Fruit fly (Drosophila melanogaster) whole organism, prepupa: ENCODE measurements around the gene Dnaaf5.

Source experiments
- Blimp-1 ChIP-seq: fragments of 200-800 bp; sonication (Bioruptor generic); optimal IDR thresholded peaks from 3 replicates; lab custom pipeline; 2017; ENCODE audit warnings: missing biosample characterization, missing genetic modification characterization, mild to moderate bottlenecking, moderate library complexity, missing genetic modification reagents
- CG10631 ChIP-seq: fragments of 200-800 bp; sonication (Bioruptor generic); optimal IDR thresholded peaks from 2 replicates; lab custom pipeline; 2016; ENCODE audit warnings: missing biosample characterization, missing genetic modification characterization
- CG10669 ChIP-seq: fragments of 200-800 bp; sonication (Bioruptor generic); optimal IDR thresholded peaks from 3 replicates; lab custom pipeline; 2018; ENCODE audit warnings: missing biosample characterization, mild to moderate bottlenecking, missing genetic modification characterization, moderate library complexity
- CG11294 ChIP-seq: fragments of 200-800 bp; sonication (Bioruptor generic); IDR thresholded peaks from 2 replicates; pipeline ENCODE4 v1.3.6; 2022; ENCODE audit warnings: missing biosample characterization, missing genetic modification characterization
- CG11762 ChIP-seq: fragments of 200-800 bp; sonication (Bioruptor generic); optimal IDR thresholded peaks from 3 replicates; lab custom pipeline; 2016; ENCODE audit warnings: missing biosample characterization, missing genetic modification characterization; ENCODE audit not compliant: insufficient read depth
- CG11902 ChIP-seq: fragments of 200-800 bp; sonication (Bioruptor generic); optimal IDR thresholded peaks from 3 replicates; lab custom pipeline; 2016; ENCODE audit warnings: missing biosample characterization, missing genetic modification characterization
- CG16779 ChIP-seq: fragments of 200-800 bp; sonication (Bioruptor generic); optimal IDR thresholded peaks from 3 replicates; lab custom pipeline; 2017; ENCODE audit warnings: missing biosample characterization, mild to moderate bottlenecking, missing genetic modification characterization
- CG31627 ChIP-seq: fragments of 200-800 bp; sonication (Bioruptor generic); optimal IDR thresholded peaks from 3 replicates; lab custom pipeline; 2016; ENCODE audit warnings: missing biosample characterization, missing genetic modification characterization
- CG32006 ChIP-seq: fragments of 200-800 bp; sonication (Bioruptor generic); optimal IDR thresholded peaks from 3 replicates; lab custom pipeline; 2017; ENCODE audit warnings: missing biosample characterization, mild to moderate bottlenecking, missing genetic modification characterization
- CG3919 ChIP-seq: fragments of 200-800 bp; sonication (Bioruptor generic); optimal IDR thresholded peaks from 3 replicates; lab custom pipeline; 2016; ENCODE audit warnings: missing biosample characterization, missing genetic modification characterization
- CG6163 ChIP-seq: fragments of 200-800 bp; sonication (Bioruptor generic); IDR thresholded peaks from 3 replicates; pipeline ENCODE4 v1.3.6; 2022; ENCODE audit warnings: missing biosample characterization, missing genetic modification characterization
- CG6792 ChIP-seq: fragments of 200-800 bp; sonication (Bioruptor generic); optimal IDR thresholded peaks from 3 replicates; lab custom pipeline; 2016; ENCODE audit warnings: missing biosample characterization, missing genetic modification characterization
- CG6808 ChIP-seq: fragments of 200-800 bp; sonication (Bioruptor generic); optimal IDR thresholded peaks from 3 replicates; lab custom pipeline; 2017; ENCODE audit warnings: missing biosample characterization, missing genetic modification characterization, mild to moderate bottlenecking, moderate library complexity, missing genetic modification reagents
- CG6854 ChIP-seq: fragments of 200-800 bp; sonication (Bioruptor generic); optimal IDR thresholded peaks from 2 replicates; lab custom pipeline; 2017; ENCODE audit warnings: missing biosample characterization, mild to moderate bottlenecking, missing genetic modification characterization
- CG7368 ChIP-seq: fragments of 200-800 bp; sonication (Bioruptor generic); optimal IDR thresholded peaks from 3 replicates; lab custom pipeline; 2016; ENCODE audit warnings: missing biosample characterization, missing genetic modification characterization
- CG8119 ChIP-seq: fragments of 200-800 bp; sonication (Bioruptor generic); IDR thresholded peaks from 3 replicates; pipeline ENCODE4 v1.3.6; 2022; ENCODE audit warnings: missing biosample characterization, missing genetic modification characterization
- CG8319 ChIP-seq: fragments of 200-800 bp; sonication (Bioruptor generic); optimal IDR thresholded peaks from 3 replicates; lab custom pipeline; 2016; ENCODE audit warnings: missing biosample characterization, missing genetic modification characterization
- CG8632 ChIP-seq: fragments of 200-800 bp; sonication (Bioruptor generic); optimal IDR thresholded peaks from 3 replicates; lab custom pipeline; 2016; ENCODE audit warnings: missing biosample characterization, missing genetic modification characterization
- CG9139 ChIP-seq: fragments of 200-800 bp; sonication (Bioruptor generic); optimal IDR thresholded peaks from 3 replicates; lab custom pipeline; 2017; ENCODE audit warnings: missing biosample characterization, mild to moderate bottlenecking, missing genetic modification characterization
- Eip75B ChIP-seq: fragments of 200-800 bp; sonication (Bioruptor generic); optimal IDR thresholded peaks from 3 replicates; lab custom pipeline; 2016; ENCODE audit warnings: missing biosample characterization, missing genetic modification characterization
- Eip78C ChIP-seq: fragments of 200-800 bp; sonication (Bioruptor generic); peaks from one replicate; lab custom pipeline; 2016; ENCODE audit warnings: missing biosample characterization, missing genetic modification characterization
- Eip93F ChIP-seq: fragments of 200-800 bp; sonication (Bioruptor generic); optimal IDR thresholded peaks from 2 replicates; lab custom pipeline; 2016; ENCODE audit warnings: missing biosample characterization, mild to moderate bottlenecking, missing genetic modification characterization
- Ets21C ChIP-seq: fragments of 200-800 bp; sonication (Bioruptor generic); optimal IDR thresholded peaks from 3 replicates; lab custom pipeline; 2016; ENCODE audit warnings: missing biosample characterization, missing genetic modification characterization
- Ets96B ChIP-seq: fragments of 200-800 bp; optimal IDR thresholded peaks from 2 replicates; lab custom pipeline; 2019; ENCODE audit warnings: missing biosample characterization, mild to moderate bottlenecking, missing genetic modification characterization, moderate library complexity
- Gug ChIP-seq: fragments of 200-800 bp; sonication (Bioruptor generic); IDR thresholded peaks from 2 replicates; pipeline ENCODE4 v1.3.6; 2022; ENCODE audit warnings: missing biosample characterization, missing genetic modification characterization
- Hr38 ChIP-seq: sonication (Bioruptor generic); optimal IDR thresholded peaks from 2 replicates; lab custom pipeline; 2016; ENCODE audit warnings: missing biosample characterization, missing genetic modification characterization
- Hr4 ChIP-seq: fragments of 200-800 bp; sonication (Bioruptor generic); optimal IDR thresholded peaks from 3 replicates; lab custom pipeline; 2016; ENCODE audit warnings: missing biosample characterization, missing genetic modification characterization
- Met ChIP-seq: fragments of 200-800 bp; sonication (Bioruptor generic); optimal IDR thresholded peaks from 3 replicates; lab custom pipeline; 2016; ENCODE audit warnings: missing biosample characterization, missing genetic modification characterization
- OdsH ChIP-seq: fragments of 200-800 bp; sonication (Bioruptor generic); optimal IDR thresholded peaks from 3 replicates; lab custom pipeline; 2016; ENCODE audit warnings: missing biosample characterization, missing genetic modification characterization
- Sox14 ChIP-seq: fragments of 200-800 bp; sonication (Bioruptor generic); optimal IDR thresholded peaks from 3 replicates; lab custom pipeline; 2016; ENCODE audit warnings: missing biosample characterization, missing genetic modification characterization
- Sox15 ChIP-seq: fragments of 200-800 bp; sonication (Bioruptor generic); optimal IDR thresholded peaks from 3 replicates; lab custom pipeline; 2016; ENCODE audit warnings: missing biosample characterization, missing genetic modification characterization
- achi ChIP-seq: fragments of 200-800 bp; sonication (Bioruptor generic); optimal IDR thresholded peaks from 3 replicates; lab custom pipeline; 2016; ENCODE audit warnings: missing biosample characterization, missing genetic modification characterization
- cyc ChIP-seq: fragments of 200-800 bp; sonication (Bioruptor generic); optimal IDR thresholded peaks from 3 replicates; lab custom pipeline; 2016; ENCODE audit warnings: missing biosample characterization, missing genetic modification characterization
- eg ChIP-seq: fragments of 200-800 bp; sonication (Bioruptor generic); IDR thresholded peaks from 3 replicates; pipeline ENCODE4 v1.3.6; 2022; ENCODE audit warnings: missing biosample characterization, missing genetic modification characterization
- fd59A ChIP-seq: fragments of 200-800 bp; sonication (Bioruptor generic); optimal IDR thresholded peaks from 2 replicates; lab custom pipeline; 2017; ENCODE audit warnings: missing biosample characterization, mild to moderate bottlenecking, missing genetic modification characterization, missing genetic modification reagents
- fkh ChIP-seq: fragments of 200-800 bp; sonication (Bioruptor generic); optimal IDR thresholded peaks from 3 replicates; lab custom pipeline; 2017; ENCODE audit warnings: missing biosample characterization, mild to moderate bottlenecking, missing genetic modification characterization, moderate library complexity
- lz ChIP-seq: fragments of 200-800 bp; sonication (Bioruptor generic); optimal IDR thresholded peaks from 3 replicates; lab custom pipeline; 2016; ENCODE audit warnings: missing biosample characterization, missing genetic modification characterization
- net ChIP-seq: fragments of 200-800 bp; sonication (Bioruptor generic); optimal IDR thresholded peaks from 3 replicates; lab custom pipeline; 2016; ENCODE audit warnings: missing biosample characterization, missing genetic modification characterization
- pdm3 ChIP-seq: fragments of 200-800 bp; sonication (Bioruptor generic); optimal IDR thresholded peaks from 3 replicates; lab custom pipeline; 2016; ENCODE audit warnings: missing biosample characterization, missing genetic modification characterization
- ss ChIP-seq, 2 experiments: fragments of 200-800 bp; sonication (Bioruptor generic); optimal IDR thresholded peaks; 2 replicates in 1 of 2; 3 replicates in 1 of 2; lab custom pipeline; 2017 to 2018; ENCODE audit warnings: mild to moderate bottlenecking in 2 of 2, missing biosample characterization in 2 of 2, missing genetic modification characterization in 2 of 2, moderate library complexity in 1 of 2
- svp ChIP-seq: fragments of 200-800 bp; sonication (Bioruptor generic); peaks from one replicate; lab custom pipeline; 2016; ENCODE audit warnings: missing biosample characterization, missing genetic modification characterization
- topi ChIP-seq: fragments of 200-800 bp; sonication (Bioruptor generic); optimal IDR thresholded peaks from 3 replicates; lab custom pipeline; 2016; ENCODE audit warnings: missing biosample characterization, missing genetic modification characterization

The Dnaaf5 gene

DNA sequence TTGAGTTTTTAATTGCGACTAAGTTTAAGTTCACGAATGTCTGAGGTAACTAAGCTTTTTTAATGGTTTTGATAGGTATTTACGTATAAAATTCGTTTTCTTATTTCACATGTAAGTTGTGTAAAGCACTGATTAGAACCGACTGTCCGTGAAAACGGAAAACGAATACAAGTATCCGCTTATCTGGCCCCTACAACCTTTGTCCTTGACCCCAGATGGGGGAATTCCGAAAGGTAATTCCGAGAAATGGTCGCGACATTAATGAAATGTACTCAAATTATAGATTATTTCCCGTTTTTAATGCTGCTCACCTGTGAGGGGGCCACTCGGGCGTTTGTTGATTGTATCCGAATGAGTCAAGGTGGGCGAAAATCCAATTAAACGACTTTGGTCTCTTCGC, 5.3 kb upstream of the Dnaaf5 start:
- peak; percentile 34 for TF ChIP-seq svp (GFP tag; lab: Kevin White, UChicago)
- TF ChIP-seq eg (GFP tag; lab: Robert Waterston, UW): no peak

DNA sequence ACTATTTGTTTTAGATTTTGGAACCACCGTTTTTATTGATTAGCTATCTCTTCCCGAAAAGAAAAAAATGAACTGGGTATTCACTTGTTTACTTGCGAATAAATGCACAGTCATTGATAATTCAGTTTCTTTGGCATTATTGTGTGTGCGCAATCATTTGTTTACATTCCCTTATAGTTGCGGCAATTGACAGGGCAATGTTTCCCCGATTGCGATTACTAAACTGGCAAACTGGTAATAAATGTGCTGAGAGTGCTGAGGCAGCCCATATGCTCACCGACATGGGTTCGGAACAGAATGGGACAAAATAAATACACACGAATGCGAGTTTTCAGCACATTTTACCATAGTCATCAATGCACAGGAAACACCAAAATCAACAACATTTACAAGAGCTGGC, 4.3 kb upstream of the Dnaaf5 start:
- TF ChIP-seq pdm3 (GFP tag; lab: Kevin White, UChicago) (no peak), fkh (GFP tag; lab: Kevin White, UChicago) (peak; percentile 56)

DNA sequence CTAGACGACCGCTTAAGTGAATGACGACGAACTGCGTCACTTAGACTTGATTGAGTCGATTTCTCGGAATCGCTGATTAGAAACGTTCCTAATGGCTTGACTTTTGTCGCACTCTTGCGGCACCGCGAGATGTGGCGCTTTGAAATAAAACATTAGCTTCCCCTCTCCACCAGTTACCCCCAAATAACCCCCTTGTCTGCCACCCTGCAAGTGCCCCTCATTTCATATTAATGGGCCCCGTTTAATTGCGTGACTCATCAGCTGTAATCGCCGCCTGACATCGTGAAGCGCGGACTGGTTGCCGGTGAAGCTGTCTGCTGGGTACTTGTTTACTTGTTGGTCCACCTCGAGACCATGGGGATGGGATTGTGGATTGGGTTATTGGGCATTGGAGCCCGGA, 2.6 kb upstream of the Dnaaf5 start:
- TF ChIP-seq Gug (GFP tag; lab: Robert Waterston, UW) (0 out of 2 replicates have a peak, but pooled peaks have one; percentile 10), ss (GFP tag; optimal IDR thresholded peaks at IDR 0.05; lab: Kevin White, UChicago) (peak in 1 of 2 experiments; percentile 47), Hr38 (GFP tag; lab: Kevin White, UChicago) (no peak), lz (no peak), CG10631 (GFP tag; lab: Kevin White, UChicago) (no peak), CG6163 (GFP tag; lab: Robert Waterston, UW) (0 out of 3 replicates have a peak, but pooled peaks have one; percentile 23), eg (GFP tag; lab: Robert Waterston, UW) (0 out of 3 replicates have a peak, but pooled peaks have one; percentile 24), fd59A (no peak)

DNA sequence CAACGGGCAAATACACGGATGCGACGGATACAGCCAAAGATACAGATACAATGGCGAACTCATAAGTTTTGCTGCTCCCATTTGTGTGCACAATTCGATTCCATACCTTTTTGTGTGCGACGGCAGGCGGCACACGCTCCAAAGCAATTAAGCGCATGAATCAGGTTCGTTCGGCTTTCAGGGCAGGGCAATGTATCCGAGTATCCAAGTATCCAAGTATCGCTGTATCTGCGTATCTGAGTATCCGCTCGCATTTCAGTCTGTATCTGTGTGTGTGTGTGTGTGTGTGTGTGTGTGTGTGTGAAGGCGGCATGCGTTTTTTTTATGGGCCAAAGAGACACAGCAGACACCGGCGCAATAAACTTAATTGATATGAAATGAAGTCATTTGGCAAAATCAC, 1.6 kb upstream of the Dnaaf5 start:
- TF ChIP-seq Blimp-1 (peak; percentile 9), Gug (GFP tag; lab: Robert Waterston, UW) (no peak), Met (peak; percentile 7), CG10631 (GFP tag; lab: Kevin White, UChicago) (no peak), net (GFP tag; lab: Kevin White, UChicago) (no peak), CG11902 (no peak), CG8632 (no peak), OdsH (GFP tag; lab: Kevin White, UChicago) (no peak), Eip78C (GFP tag; lab: Kevin White, UChicago) (peak; percentile 24), CG11762 (GFP tag; lab: Kevin White, UChicago) (no peak), CG6163 (GFP tag; lab: Robert Waterston, UW) (no peak), CG32006 (GFP tag; lab: Kevin White, UChicago) (no peak), Ets96B (tag; lab: Kevin White, UChicago) (no peak), CG7368 (GFP tag; lab: Kevin White, UChicago) (peak; percentile 21), pdm3 (GFP tag; lab: Kevin White, UChicago) (no peak), CG8319 (no peak), ss (GFP tag; optimal IDR thresholded peaks at IDR 0.05; lab: Kevin White, UChicago) (peak; percentile 35 to 77), CG31627 (GFP tag; lab: Kevin White, UChicago) (no peak), CG9139 (GFP tag; lab: Kevin White, UChicago) (no peak), Eip93F (GFP tag; lab: Kevin White, UChicago) (no peak), CG6792 (GFP tag; lab: Kevin White, UChicago) (no peak), cyc (GFP tag; lab: Kevin White, UChicago) (no peak), CG3919 (GFP tag; lab: Kevin White, UChicago) (no peak), Hr38 (GFP tag; lab: Kevin White, UChicago) (no peak), CG6854 (GFP tag; lab: Kevin White, UChicago) (peak; percentile 81)

DNA sequence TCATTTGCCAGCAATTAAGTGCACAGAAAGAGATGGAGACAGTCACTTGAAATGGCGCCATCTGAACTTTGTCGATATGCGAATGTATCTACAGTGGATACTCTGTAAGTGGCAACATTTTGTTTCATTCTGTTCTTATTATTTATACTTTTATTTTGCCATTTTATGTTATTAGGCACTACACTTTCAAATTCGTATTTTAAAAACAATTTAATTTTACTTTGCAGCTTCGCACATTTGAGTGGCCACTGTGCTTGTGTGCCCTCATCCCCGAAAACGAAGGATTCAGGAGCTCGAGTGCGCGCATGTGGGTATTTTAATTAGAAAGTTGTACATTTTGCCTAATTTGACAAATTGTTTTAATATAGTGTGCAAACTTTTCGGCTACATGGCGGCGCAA, 4.2 kb downstream of the Dnaaf5 start:
- TF ChIP-seq CG10669 (GFP tag; lab: Kevin White, UChicago) (peak; percentile 60), CG11294 (GFP tag; lab: Robert Waterston, UW) (no peak), CG6854 (GFP tag; lab: Kevin White, UChicago) (peak; percentile 1), topi (peak; percentile 69), Blimp-1 (peak; percentile 24), Sox14 (GFP tag; lab: Kevin White, UChicago) (peak; percentile 53), Sox15 (GFP tag; lab: Kevin White, UChicago) (no peak), CG8319 (peak; percentile 48), CG11902 (peak; percentile 62), CG16779 (tag; lab: Kevin White, UChicago) (no peak), Hr4 (GFP tag; lab: Kevin White, UChicago) (peak; percentile 64), CG32006 (GFP tag; lab: Kevin White, UChicago) (peak; percentile 52), CG9139 (GFP tag; lab: Kevin White, UChicago) (peak; percentile 36), CG11762 (GFP tag; lab: Kevin White, UChicago) (peak; percentile 27), lz (peak; percentile 50), ss (GFP tag; optimal IDR thresholded peaks at IDR 0.05; lab: Kevin White, UChicago) (peak; percentile 45 to 73), CG8119 (peak; percentile 57; the same call in 2 of the 3 replicates), achi (GFP tag; lab: Kevin White, UChicago) (peak; percentile 60), CG7368 (GFP tag; lab: Kevin White, UChicago) (peak; percentile 58), Gug (GFP tag; lab: Robert Waterston, UW) (peak; percentile 61; the same call in 1 of the 2 replicates), Eip75B (peak; percentile 63), CG31627 (GFP tag; lab: Kevin White, UChicago) (peak; percentile 73), CG6808 (GFP tag; lab: Kevin White, UChicago) (peak; percentile 62), Ets21C (peak; percentile 61)
